Worm (Caenorhabditis elegans): ENCODE data around the gene mrp-7.

DNA sequence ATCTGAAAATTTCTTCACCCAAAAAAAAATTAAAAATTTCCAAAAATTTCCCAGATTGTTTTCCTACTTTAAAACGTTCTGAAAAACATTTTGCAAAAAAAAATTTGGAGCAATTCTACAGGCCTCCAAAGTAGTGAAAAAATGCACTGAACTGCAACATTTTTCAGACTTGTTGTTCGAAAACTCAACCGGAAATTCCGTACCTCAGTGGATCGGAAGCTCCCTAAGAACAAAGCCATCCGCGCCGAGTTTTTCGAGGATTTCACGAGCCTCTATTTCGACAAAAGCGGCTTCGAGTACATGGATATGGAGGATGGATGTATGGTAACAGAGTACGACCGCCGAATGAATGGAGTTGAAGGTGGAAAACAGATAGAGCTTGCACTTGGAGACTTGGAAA is 63.5 kb downstream of the mrp-7 start, which contains the start of gene fbxa-131:
- TF ChIP-seq rnt-1 (tag; optimal IDR thresholded peaks at IDR 0.05) (no peak), snpc-4 (tag; optimal IDR thresholded peaks at IDR 0.05) (no peak), skn-1 (tag; optimal IDR thresholded peaks at IDR 0.05) (no peak), elt-2 (tag; optimal IDR thresholded peaks at IDR 0.05) (no peak), nhr-77 (tag; optimal IDR thresholded peaks at IDR 0.05) (no peak), egl-13 (tag; optimal IDR thresholded peaks at IDR 0.05) (no peak), fos-1 (tag; optimal IDR thresholded peaks at IDR 0.05) (no peak), lin-14 (GFP tag; optimal IDR thresholded peaks at IDR 0.05) (no peak), nhr-12 (tag; optimal IDR thresholded peaks at IDR 0.05) (no peak)
